Fruit fly (Drosophila melanogaster) whole organism: ENCODE results near the gene CG13716.

Experiments
- CG8478 ChIP-seq: fragments of >200 bp; optimal IDR thresholded peaks from 2 replicates; lab custom pipeline; 2018; ENCODE audit warnings: inconsistent platforms
- Dll ChIP-seq: fragments of >200 bp; optimal IDR thresholded peaks from 2 replicates; lab custom pipeline; 2017
- EcR ChIP-seq, 2 experiments: fragments of >200 bp; optimal IDR thresholded peaks; 2 replicates each; lab custom pipeline; 2017; ENCODE audit warnings: missing biosample characterization in 2 of 2, missing genetic modification characterization in 2 of 2, missing genetic modification reagents in 2 of 2
- pan ChIP-seq: fragments of >200 bp; optimal IDR thresholded peaks from 2 replicates; lab custom pipeline; 2017
- psq ChIP-seq: fragments of >200 bp; optimal IDR thresholded peaks from 2 replicates; lab custom pipeline; 2017
- usp ChIP-seq: fragments of >200 bp; optimal IDR thresholded peaks from 2 replicates; lab custom pipeline; 2017; ENCODE audit warnings: missing biosample characterization, missing genetic modification characterization, mixed read lengths

CG13716 gene

DNA sequence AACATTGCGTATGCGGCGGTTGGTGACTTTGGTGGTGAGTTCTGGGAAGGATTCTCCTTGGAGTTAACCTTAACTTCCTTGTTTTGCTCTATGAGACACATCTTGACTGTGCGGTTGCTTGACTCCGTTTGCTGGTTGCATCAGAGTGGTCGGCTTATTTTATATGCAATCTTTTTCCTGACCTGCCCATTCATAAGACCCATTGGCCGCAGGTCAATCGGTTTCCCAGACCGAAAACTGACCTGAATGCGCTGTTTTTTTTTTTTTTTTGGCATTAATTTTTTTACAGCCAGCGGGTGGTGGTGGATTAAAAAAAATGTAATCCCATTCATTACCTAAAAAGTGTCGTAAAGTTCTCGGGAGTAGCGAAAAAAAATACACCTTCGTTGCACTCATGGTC lies at the start of gene CG13716:
TSS of gene CG13716 (minus strand) at position 101 of the 400 bp plus-strand sequence.
- no peak for TF ChIP-seq Dll
- no peak for TF ChIP-seq EcR (GFP tag; optimal IDR thresholded peaks at IDR 0.05; lab: Kevin White, UChicago)
- no peak for TF ChIP-seq CG8478 (lab: Kevin White, UChicago)
- TF ChIP-seq usp (GFP tag; lab: Kevin White, UChicago) = no peak
- TF ChIP-seq pan (lab: Kevin White, UChicago) = no peak
- no peak for TF ChIP-seq psq (lab: Kevin White, UChicago)

DNA sequence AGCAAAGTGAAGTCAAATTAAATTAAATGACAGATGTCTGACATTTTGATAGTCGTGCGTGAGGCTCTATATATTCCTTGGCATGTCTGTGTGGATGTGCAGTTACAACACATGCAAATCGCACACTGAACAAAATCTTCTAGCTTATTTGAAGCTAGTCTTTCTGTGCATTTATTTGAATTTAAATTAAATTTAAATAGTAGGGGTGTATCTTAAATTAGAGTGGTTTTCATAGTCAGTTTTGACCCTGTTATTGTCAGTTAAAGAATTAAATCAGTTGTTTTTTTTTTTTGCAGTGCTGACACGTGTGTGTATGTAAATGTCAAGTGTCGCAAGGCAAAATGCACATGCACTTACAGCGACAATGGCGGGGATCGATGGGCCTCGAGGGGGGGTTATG lies 44.5 kb upstream of the CG13716 start:
- no peak for TF ChIP-seq EcR (GFP tag; optimal IDR thresholded peaks at IDR 0.05; lab: Kevin White, UChicago)
- no peak for TF ChIP-seq pan (lab: Kevin White, UChicago)
- no peak for TF ChIP-seq Dll
- no peak for TF ChIP-seq CG8478 (lab: Kevin White, UChicago)
- no peak for TF ChIP-seq psq (lab: Kevin White, UChicago)
- TF ChIP-seq usp (GFP tag; lab: Kevin White, UChicago) = no peak

DNA sequence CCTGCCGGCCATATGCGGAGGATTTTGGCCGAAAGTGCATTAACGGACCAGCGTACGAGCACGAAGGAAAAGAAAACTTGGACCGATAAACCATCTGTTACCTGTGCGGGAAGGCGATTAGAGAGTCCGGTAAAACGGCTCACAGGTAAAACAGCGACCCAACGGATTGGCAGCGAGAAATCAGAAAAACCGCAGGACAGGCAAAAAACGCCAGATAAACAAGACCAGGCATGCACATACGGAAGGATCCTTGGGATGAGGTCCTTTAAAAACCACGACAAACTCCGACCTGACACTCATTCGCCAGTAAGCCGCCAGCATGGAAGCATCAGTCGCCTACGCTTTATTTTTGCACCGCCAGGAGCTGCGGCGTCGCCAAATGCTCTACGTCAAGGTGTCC lies 42.9 kb upstream of the CG13716 start, which contains the start of gene CG34266:
TSS of gene CG34266 (plus strand) at position 301 of the 400 bp plus-strand sequence.
- TF ChIP-seq psq (lab: Kevin White, UChicago) = no peak
- TF ChIP-seq EcR (GFP tag; optimal IDR thresholded peaks at IDR 0.05; lab: Kevin White, UChicago) = no peak
- TF ChIP-seq pan (lab: Kevin White, UChicago) = no peak
- no peak for TF ChIP-seq Dll
- TF ChIP-seq usp (GFP tag; lab: Kevin White, UChicago) = no peak
- TF ChIP-seq CG8478 (lab: Kevin White, UChicago) = no peak

DNA sequence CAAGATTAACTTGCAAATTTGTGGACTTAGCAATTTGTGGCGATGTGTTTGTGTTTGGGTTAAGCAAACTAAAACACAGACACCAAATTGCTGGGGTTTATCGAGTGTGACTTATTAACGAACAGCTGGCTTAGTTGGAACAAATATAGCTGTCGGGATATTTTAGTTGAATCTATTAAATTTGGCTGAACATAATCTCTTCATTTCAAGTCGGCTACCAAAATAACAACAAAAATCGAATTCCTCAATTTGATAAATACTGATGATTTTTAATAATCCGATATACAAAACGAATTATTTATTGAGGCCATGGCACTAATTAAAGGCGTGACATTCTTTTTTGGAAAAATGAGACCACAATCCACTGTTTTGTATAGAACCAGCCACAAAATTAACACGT lies 32.7 kb upstream of the CG13716 start, which contains the start of gene CG32236:
TSS of gene CG32236 (minus strand) at position 101 of the 400 bp plus-strand sequence.
- TF ChIP-seq psq (lab: Kevin White, UChicago) (no peak), Dll (no peak)

DNA sequence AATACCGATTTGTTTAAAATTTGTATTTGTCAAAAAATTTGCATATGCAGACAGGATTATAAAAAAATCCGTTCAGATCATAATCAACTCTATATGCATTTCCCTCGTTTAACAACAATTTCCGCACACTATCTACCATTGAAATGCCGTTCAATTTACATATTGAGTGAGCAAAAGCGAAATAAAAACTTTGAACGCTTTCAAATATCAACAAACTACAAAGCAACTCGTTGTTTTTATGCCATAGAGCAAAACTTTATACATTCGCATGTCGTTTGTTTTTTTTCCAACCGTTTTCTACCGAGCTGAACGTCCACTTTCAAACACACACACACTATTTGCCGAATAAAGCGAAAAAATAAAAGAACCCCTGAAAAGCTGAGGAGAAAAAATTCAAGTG lies 13.4 kb upstream of the CG13716 start, which contains the start of gene TTLL1B:
TSS of gene TTLL1B (plus strand) at position 301 of the 400 bp plus-strand sequence.
- TF ChIP-seq CG8478 (lab: Kevin White, UChicago) (no peak), pan (lab: Kevin White, UChicago) (no peak)

DNA sequence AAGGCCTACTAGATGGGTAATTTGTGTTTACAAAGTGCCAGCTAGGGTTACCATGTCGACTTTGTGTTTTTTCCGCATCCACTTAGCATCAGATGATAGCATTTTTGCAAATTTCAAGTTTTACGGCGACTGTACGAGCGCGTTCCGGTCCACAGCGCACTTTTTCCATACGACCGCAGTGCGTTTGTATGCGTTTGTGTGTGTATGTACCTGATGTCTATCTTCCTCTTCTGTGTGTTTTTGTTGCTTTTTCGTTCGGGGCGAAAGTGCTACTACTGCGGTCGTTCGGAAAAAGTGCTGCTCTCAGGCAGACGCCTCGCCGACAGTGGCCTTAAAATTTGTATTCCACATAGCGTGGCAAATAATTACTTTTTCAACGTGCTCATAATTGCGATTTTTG lies 7.6 kb downstream of the CG13716 start:
- TF ChIP-seq EcR (GFP tag; optimal IDR thresholded peaks at IDR 0.05; lab: Kevin White, UChicago) = no peak
- TF ChIP-seq psq (lab: Kevin White, UChicago) = no peak

DNA sequence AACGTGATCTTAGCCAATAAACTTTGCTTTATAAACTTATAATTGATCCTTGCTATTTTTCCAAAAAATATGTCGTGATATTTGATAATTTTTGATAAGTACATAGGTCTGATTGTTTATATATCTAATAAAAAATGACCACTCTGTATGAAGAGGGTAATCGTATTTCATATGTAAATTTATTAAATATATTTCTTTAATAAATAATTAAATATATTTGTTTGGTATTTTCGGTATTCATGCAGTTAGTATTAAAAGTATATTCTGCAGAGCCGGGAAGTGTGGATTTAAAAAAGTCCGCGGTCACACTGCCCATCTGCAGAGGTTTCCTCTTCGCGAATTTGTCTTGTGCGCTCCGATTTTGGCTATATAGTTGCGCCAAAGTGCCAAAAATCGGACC lies 8.2 kb downstream of the CG13716 start, which contains the start of gene HDAC1:
TSS of gene HDAC1 (plus strand) at position 301 of the 400 bp plus-strand sequence.
- TF ChIP-seq EcR (GFP tag; optimal IDR thresholded peaks at IDR 0.05; lab: Kevin White, UChicago) (no peak), psq (lab: Kevin White, UChicago) (no peak), usp (GFP tag; lab: Kevin White, UChicago) (no peak), pan (lab: Kevin White, UChicago) (no peak), CG8478 (lab: Kevin White, UChicago) (no peak), Dll (no peak)

DNA sequence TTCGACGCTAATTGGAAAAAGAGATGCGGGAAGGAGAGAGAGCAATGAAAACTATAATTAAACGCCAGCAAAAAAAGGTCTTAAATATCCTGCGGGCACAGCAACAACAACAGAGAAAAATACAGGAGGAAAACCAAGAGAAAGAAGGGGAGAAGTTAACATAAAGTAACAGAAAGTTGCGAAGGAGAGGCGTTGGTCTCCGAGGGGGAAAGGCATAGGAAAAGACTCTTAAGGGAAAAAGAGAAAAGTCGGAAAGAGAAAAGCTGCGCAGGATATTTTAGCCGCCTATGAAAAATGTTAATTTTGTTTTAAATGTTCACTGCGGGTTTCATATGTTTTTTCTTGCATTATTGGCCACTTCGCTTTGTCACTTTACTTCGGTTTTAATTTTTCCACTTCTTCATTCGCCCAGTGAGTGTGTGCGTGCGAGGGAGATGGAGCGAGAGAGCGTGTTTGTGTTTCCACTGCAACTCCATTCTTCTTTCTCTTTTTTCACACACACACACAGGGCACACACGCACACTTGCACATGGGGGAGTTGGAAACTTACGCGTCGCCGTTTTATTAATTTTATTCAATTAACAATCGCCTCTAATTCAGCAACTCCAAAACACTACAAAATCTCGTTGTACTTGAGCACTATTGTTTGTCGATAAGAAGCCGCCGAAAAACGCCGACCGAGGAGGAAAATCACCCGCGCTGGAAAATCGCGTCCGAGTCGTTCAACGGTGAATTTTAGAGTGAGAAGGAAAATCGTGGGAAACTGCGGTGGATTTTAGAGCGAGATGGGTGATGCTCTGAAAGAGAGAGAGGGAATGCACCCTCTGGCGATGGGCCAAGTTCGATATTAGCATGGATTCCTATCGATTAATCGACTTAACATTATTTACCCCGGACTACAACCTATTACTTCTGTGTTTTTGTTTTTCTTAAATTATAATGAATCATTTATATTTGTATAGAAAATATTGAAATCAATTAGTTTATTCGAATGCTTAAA lies 8.9 kb downstream of the CG13716 start, which contains the start of gene Src64B:
TSS of gene Src64B (minus strand) at position 810 of the 1,000 bp plus-strand sequence.
- TF ChIP-seq CG8478 (lab: Kevin White, UChicago) = peak; percentile 80
- TF ChIP-seq pan (lab: Kevin White, UChicago) = no peak

DNA sequence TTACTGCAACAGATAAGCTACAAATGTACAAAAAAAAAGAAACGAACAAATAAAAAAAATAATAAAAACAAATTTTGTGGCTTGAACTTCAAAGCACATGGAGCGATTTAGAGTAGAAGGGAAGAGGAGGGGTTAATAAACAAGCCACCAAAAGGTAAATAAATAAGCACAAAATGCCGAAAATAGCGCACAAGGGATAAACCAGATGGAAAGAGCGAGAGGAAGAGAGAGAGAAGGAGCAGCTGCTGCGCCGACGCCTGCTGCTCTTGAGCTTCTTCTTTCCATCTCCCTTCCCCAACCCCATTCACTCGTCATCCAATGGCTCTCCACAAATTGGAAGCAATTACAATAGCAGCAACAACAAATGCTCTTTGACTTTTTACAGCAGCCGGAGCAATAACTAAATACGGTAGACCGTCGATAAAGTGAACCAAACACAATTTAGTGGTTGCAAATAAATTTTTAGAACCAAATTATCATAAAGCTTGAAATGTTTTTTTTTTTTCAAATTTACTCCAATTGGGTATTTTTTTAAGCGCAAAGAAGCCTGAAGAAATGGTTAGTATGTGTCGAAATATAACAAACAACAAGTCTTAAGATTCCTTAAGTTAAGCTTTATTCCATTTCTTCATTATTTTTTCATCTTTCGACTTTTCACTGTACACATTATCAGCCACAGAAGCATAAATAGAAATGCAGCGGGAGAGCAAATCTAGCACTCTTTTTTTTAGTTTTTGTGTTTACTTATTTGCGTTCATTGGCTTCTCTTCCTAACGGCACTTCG lies 10.0 kb downstream of the CG13716 start:
- TF ChIP-seq CG8478 (lab: Kevin White, UChicago) (no peak), Dll (no peak), psq (lab: Kevin White, UChicago) (no peak), EcR (GFP tag; optimal IDR thresholded peaks at IDR 0.05; lab: Kevin White, UChicago) (peak in 1 of 2 experiments; percentile 28), usp (GFP tag; lab: Kevin White, UChicago) (no peak), pan (lab: Kevin White, UChicago) (no peak)

DNA sequence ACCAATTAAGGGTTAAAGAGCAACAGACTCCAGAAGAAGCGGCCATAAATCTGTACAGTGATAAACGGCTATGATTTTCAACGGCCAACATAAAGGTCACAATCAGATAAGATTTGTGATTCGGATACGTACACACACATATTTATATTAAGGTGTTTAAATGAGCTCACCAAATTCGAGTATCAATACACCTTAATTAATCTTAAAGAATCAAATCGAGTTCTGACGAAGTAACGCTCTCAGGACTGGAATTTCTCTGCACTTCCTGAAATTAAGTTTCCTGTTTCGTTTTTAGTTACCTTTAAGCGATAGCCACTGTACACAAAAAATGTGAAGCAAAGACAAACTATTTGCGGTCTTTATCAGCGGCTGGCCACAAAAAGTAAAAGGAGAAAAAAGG lies 10.7 kb downstream of the CG13716 start:
- TF ChIP-seq usp (GFP tag; lab: Kevin White, UChicago) = no peak
- no peak for TF ChIP-seq pan (lab: Kevin White, UChicago)
- no peak for TF ChIP-seq CG8478 (lab: Kevin White, UChicago)
- no peak for TF ChIP-seq Dll
- TF ChIP-seq EcR (GFP tag; optimal IDR thresholded peaks at IDR 0.05; lab: Kevin White, UChicago) = no peak
- no peak for TF ChIP-seq psq (lab: Kevin White, UChicago)

DNA sequence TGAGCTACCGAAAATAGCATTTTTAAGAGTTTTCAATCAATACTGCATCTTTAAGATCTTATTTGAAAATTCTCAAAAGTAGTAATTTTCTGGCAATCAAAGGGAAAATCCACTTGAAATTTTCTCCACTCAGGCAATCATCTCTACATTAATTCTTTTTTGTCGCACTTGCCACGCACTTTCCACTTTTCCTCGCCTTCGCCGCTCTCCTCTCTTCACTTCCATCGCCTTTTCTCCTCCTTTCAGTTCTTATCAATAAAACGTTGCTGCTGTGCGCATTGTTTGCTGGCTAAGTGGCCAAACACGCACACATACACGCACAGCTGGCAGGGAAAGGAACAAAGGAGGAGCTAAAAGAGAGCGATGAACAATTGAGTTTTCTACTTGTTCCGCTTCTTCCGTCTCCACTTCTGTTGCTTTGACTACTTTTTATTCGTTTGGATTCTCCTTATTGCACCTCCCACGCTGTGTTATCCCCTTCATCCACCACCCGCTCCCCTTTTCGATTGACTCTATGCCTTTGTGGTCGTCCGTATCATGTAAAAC lies 11.5 kb downstream of the CG13716 start:
- TF ChIP-seq pan (lab: Kevin White, UChicago) (no peak), usp (GFP tag; lab: Kevin White, UChicago) (no peak)
